Fruit fly (Drosophila melanogaster): ENCODE data around the gene jar.

The jar gene

dm6 chr3R:24294784-24295555, 23.9 kb upstream of the jar start, which contains the start of gene crb:
Gene crb, plus strand, starts transcription at chr3R:24295078.
- peak; percentile 16 for TF ChIP-seq CG11617 (GFP tag; optimal IDR thresholded peaks at IDR 0.05)
- peak; percentile 71 for TF ChIP-seq CG1620 (GFP tag; optimal IDR thresholded peaks at IDR 0.05)
- TF ChIP-seq CG14711 (tag; optimal IDR thresholded peaks at IDR 0.05): peak; percentile 4
- no peak for TF ChIP-seq CG12768 (GFP tag; optimal IDR thresholded peaks at IDR 0.05)
- TF ChIP-seq Crg-1 (GFP tag; optimal IDR thresholded peaks at IDR 0.05): peak; percentile 55
- TF ChIP-seq ovo (GFP tag; optimal IDR thresholded peaks at IDR 0.05): peak; percentile 63
- no peak for TF ChIP-seq Clk (GFP tag; optimal IDR thresholded peaks at IDR 0.05)
- TF ChIP-seq Hr96 (GFP tag; optimal IDR thresholded peaks at IDR 0.05): peak; percentile 56
- no peak for TF ChIP-seq CG5204 (GFP tag; optimal IDR thresholded peaks at IDR 0.05)
- TF ChIP-seq CG33017 (tag; optimal IDR thresholded peaks at IDR 0.05): peak; percentile 24
- TF ChIP-seq kay (GFP tag; ENCODE audit: borderline replicate concordance): no peak
- TF ChIP-seq bab1 (GFP tag; optimal IDR thresholded peaks at IDR 0.05): peak; percentile 75
- no peak for TF ChIP-seq cnc (optimal IDR thresholded peaks at IDR 0.05)
- TF ChIP-seq CG7101 (tag; optimal IDR thresholded peaks at IDR 0.05): peak; percentile 57
- peak; percentile 41 for TF ChIP-seq toe (GFP tag; optimal IDR thresholded peaks at IDR 0.05)
- TF ChIP-seq pad (GFP tag; optimal IDR thresholded peaks at IDR 0.05): peak; percentile 34
- TF ChIP-seq cic (GFP tag; optimal IDR thresholded peaks at IDR 0.05): peak; percentile 62
- TF ChIP-seq Mnt (GFP tag; optimal IDR thresholded peaks at IDR 0.05): peak; percentile 66
- no peak for TF ChIP-seq tj (GFP tag; optimal IDR thresholded peaks at IDR 0.05)
- no peak for TF ChIP-seq CG7045 (GFP tag; optimal IDR thresholded peaks at IDR 0.05)

DNA sequence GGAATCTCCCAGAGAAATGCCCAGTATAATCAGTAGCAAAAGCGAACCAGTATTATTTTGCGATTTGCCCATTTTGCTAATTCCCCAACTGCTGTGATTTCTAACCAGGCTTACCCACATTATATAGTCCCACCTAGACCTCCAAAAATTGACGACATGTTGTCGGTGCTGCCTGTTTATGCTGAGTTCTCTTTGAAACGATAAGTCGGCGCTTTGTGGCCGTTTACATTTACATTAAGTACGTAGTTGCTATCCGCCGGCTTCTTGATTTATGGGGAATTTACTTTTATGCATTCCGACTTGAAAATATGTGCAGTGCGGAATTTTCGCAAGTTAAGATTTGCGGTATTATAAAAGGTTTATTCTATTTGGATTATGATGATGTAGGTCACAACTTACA, 23.3 kb upstream of the jar start, which contains the start of gene CG5715:
TSS of gene CG5715 (minus strand) at position 101 of the 400 bp plus-strand sequence.
- TF ChIP-seq cnc (optimal IDR thresholded peaks at IDR 0.05) (no peak), kay (GFP tag; ENCODE audit: borderline replicate concordance) (no peak), bab1 (GFP tag; optimal IDR thresholded peaks at IDR 0.05) (no peak), CG12768 (GFP tag; optimal IDR thresholded peaks at IDR 0.05) (no peak), Crg-1 (GFP tag; optimal IDR thresholded peaks at IDR 0.05) (no peak), CG11617 (GFP tag; optimal IDR thresholded peaks at IDR 0.05) (no peak), CG1620 (GFP tag; optimal IDR thresholded peaks at IDR 0.05) (no peak), pad (GFP tag; optimal IDR thresholded peaks at IDR 0.05) (no peak), CG14711 (tag; optimal IDR thresholded peaks at IDR 0.05) (no peak), CG33017 (tag; optimal IDR thresholded peaks at IDR 0.05) (no peak), CG7045 (GFP tag; optimal IDR thresholded peaks at IDR 0.05) (no peak), ovo (GFP tag; optimal IDR thresholded peaks at IDR 0.05) (no peak)

- no peak for TF ChIP-seq toe (GFP tag; optimal IDR thresholded peaks at IDR 0.05)
- no peak for TF ChIP-seq kay (GFP tag; ENCODE audit: borderline replicate concordance)
- TF ChIP-seq CG14711 (tag; optimal IDR thresholded peaks at IDR 0.05): no peak
- TF ChIP-seq CG11617 (GFP tag; optimal IDR thresholded peaks at IDR 0.05): no peak
- TF ChIP-seq Hr96 (GFP tag; optimal IDR thresholded peaks at IDR 0.05): no peak
Observed at dm6 chr3R:24293171-24293570, 22.1 kb upstream of the jar start.

dm6 chr3R:24289768-24290349, 18.8 kb upstream of the jar start, which contains the start of the genes CG34290 and Uck:
Gene CG34290, minus strand, starts transcription at chr3R:24289818.
Gene Uck, plus strand, starts transcription at chr3R:24290172.
- TF ChIP-seq cnc (optimal IDR thresholded peaks at IDR 0.05): no peak
- TF ChIP-seq CG12768 (GFP tag; optimal IDR thresholded peaks at IDR 0.05): peak; percentile 76
- TF ChIP-seq bab1 (GFP tag; optimal IDR thresholded peaks at IDR 0.05): peak; percentile 87
- TF ChIP-seq CG7101 (tag; optimal IDR thresholded peaks at IDR 0.05): peak; percentile 69
- TF ChIP-seq CG14711 (tag; optimal IDR thresholded peaks at IDR 0.05): peak; percentile 70
- peak; percentile 47 for TF ChIP-seq Mnt (GFP tag; optimal IDR thresholded peaks at IDR 0.05)
- peak; percentile 10 for TF ChIP-seq tj (GFP tag; optimal IDR thresholded peaks at IDR 0.05)
- peak; percentile 12 for TF ChIP-seq Clk (GFP tag; optimal IDR thresholded peaks at IDR 0.05)
- peak; percentile 57 for TF ChIP-seq ovo (GFP tag; optimal IDR thresholded peaks at IDR 0.05)
- TF ChIP-seq CG5204 (GFP tag; optimal IDR thresholded peaks at IDR 0.05): no peak
- peak; percentile 72 for TF ChIP-seq Crg-1 (GFP tag; optimal IDR thresholded peaks at IDR 0.05)
- TF ChIP-seq pad (GFP tag; optimal IDR thresholded peaks at IDR 0.05): peak; percentile 61
- TF ChIP-seq CG7045 (GFP tag; optimal IDR thresholded peaks at IDR 0.05): peak; percentile 69
- no peak for TF ChIP-seq toe (GFP tag; optimal IDR thresholded peaks at IDR 0.05)
- TF ChIP-seq kay (GFP tag; ENCODE audit: borderline replicate concordance): no peak
- peak; percentile 70 for TF ChIP-seq CG11617 (GFP tag; optimal IDR thresholded peaks at IDR 0.05)
- TF ChIP-seq CG1620 (GFP tag; optimal IDR thresholded peaks at IDR 0.05): peak; percentile 50
- TF ChIP-seq Hr96 (GFP tag; optimal IDR thresholded peaks at IDR 0.05): peak; percentile 52
- peak; percentile 37 for TF ChIP-seq cic (GFP tag; optimal IDR thresholded peaks at IDR 0.05)
- TF ChIP-seq CG33017 (tag; optimal IDR thresholded peaks at IDR 0.05): peak; percentile 43

DNA sequence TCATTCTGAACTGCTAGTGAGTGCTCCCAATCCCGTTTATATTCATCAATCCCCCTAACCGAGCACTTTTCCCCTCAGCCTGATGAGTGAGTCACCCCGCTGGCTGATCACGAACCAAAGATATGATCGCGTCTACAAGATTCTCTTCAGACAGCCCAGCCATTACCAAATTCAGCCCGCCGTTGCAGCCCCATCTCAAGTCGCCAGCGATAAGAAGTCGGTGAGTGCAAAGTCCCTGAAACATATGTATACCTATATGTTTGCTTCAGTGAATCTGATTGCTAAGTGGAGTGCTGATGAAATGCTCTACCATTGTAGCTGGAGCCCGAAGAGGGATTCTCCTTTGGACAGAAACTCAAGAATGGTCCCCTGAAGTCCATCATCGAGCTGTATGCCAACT, 16.1 kb upstream of the jar start:
- TF ChIP-seq toe (GFP tag; optimal IDR thresholded peaks at IDR 0.05): no peak
- no peak for TF ChIP-seq CG11617 (GFP tag; optimal IDR thresholded peaks at IDR 0.05)
- no peak for TF ChIP-seq CG33017 (tag; optimal IDR thresholded peaks at IDR 0.05)
- TF ChIP-seq Crg-1 (GFP tag; optimal IDR thresholded peaks at IDR 0.05): no peak

DNA sequence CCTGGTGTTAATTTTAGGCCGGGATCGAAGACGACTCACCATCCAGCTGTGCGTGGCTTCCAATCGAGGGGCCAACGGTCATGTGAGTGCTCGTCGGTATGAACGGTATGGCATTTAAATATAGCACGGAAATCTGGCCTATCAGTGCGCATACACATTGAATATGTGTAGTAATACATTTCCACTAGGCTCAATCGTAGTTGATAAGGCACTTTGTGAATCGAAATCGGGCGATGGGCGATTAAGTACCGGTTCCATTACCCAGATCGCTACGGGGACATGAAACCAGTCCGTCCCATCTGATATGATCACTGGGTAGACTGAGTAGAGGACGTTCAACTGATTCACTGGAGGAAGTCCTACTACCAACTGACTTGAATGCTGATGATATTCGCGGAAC, 14.4 kb upstream of the jar start:
- TF ChIP-seq CG12768 (GFP tag; optimal IDR thresholded peaks at IDR 0.05) (no peak), Mnt (GFP tag; optimal IDR thresholded peaks at IDR 0.05) (no peak), cic (GFP tag; optimal IDR thresholded peaks at IDR 0.05) (peak; percentile 52), ovo (GFP tag; optimal IDR thresholded peaks at IDR 0.05) (no peak), Crg-1 (GFP tag; optimal IDR thresholded peaks at IDR 0.05) (no peak), Clk (GFP tag; optimal IDR thresholded peaks at IDR 0.05) (no peak)

Data from whole organism, adult.